Fruit fly (Drosophila melanogaster): ENCODE results near the gene daed.

The daed gene

dm6 chr2L:2198119-2198494, 18.0 kb downstream of the daed start:
- TF ChIP-seq scrt (GFP tag; optimal IDR thresholded peaks at IDR 0.05) (peak; percentile 52), onecut (GFP tag; IDR thresholded peaks at IDR 0.05) (peak; percentile 81), sug (tag; optimal IDR thresholded peaks at IDR 0.05) (peak; percentile 83), pho (GFP tag; optimal IDR thresholded peaks at IDR 0.05) (no peak), CG13894 (tag; optimal IDR thresholded peaks at IDR 0.05) (peak; percentile 86), CG1647 (GFP tag; optimal IDR thresholded peaks at IDR 0.05) (no peak)

dm6 chr2L:2197475-2198118, 18.5 kb downstream of the daed start, which contains the start of gene COX7AL2:
Gene COX7AL2, minus strand, starts transcription at chr2L:2197912.
- TF ChIP-seq chn (GFP tag; optimal IDR thresholded peaks at IDR 0.05) (no peak), CG1529 (GFP tag; optimal IDR thresholded peaks at IDR 0.05) (no peak), Side (GFP tag; optimal IDR thresholded peaks at IDR 0.05) (no peak), usp (GFP tag; optimal IDR thresholded peaks at IDR 0.05) (no peak), CG17186 (GFP tag; optimal IDR thresholded peaks at IDR 0.05) (no peak), MTF-1 (GFP tag; optimal IDR thresholded peaks at IDR 0.05; ENCODE audit: borderline replicate concordance) (no peak), CG13123 (GFP tag; optimal IDR thresholded peaks at IDR 0.05) (no peak), HHEX (GFP tag; optimal IDR thresholded peaks at IDR 0.05) (no peak), Meics (GFP tag; optimal IDR thresholded peaks at IDR 0.05) (peak; percentile 5), zf30C (GFP tag; optimal IDR thresholded peaks at IDR 0.05) (no peak), Deaf1 (tag; optimal IDR thresholded peaks at IDR 0.05) (peak; percentile 18), CG4424 (GFP tag; optimal IDR thresholded peaks at IDR 0.05) (peak; percentile 37), Nf-YB (GFP tag; optimal IDR thresholded peaks at IDR 0.05) (peak; percentile 14), Ets97D (GFP tag; optimal IDR thresholded peaks at IDR 0.05) (no peak), vvl (GFP tag; IDR thresholded peaks at IDR 0.05) (no peak), cg (GFP tag; optimal IDR thresholded peaks at IDR 0.05) (peak; percentile 55), CG7357 (GFP tag; IDR thresholded peaks at IDR 0.05) (0 out of 3 replicates have a peak, but pooled peaks have one; percentile 11), hb (GFP tag; IDR thresholded peaks at IDR 0.05; ENCODE audit: partially characterized antibody) (no peak), Jarid2 (GFP tag; optimal IDR thresholded peaks at IDR 0.05) (no peak), CG11504 (tag; optimal IDR thresholded peaks at IDR 0.05) (peak; percentile 26), tap (tag; optimal IDR thresholded peaks at IDR 0.05) (no peak), CG10274 (GFP tag; optimal IDR thresholded peaks at IDR 0.05) (peak; percentile 38), Spps (tag; optimal IDR thresholded peaks at IDR 0.05) (no peak), CG3995 (GFP tag; optimal IDR thresholded peaks at IDR 0.05) (peak; percentile 86), bcd (GFP tag; optimal IDR thresholded peaks at IDR 0.05) (peak; percentile 36), CG1832 (GFP tag; optimal IDR thresholded peaks at IDR 0.05) (peak; percentile 64), CG3065 (GFP tag; optimal IDR thresholded peaks at IDR 0.05) (no peak), Chrac-16 (GFP tag; optimal IDR thresholded peaks at IDR 0.05) (peak; percentile 15), ERR (GFP tag; optimal IDR thresholded peaks at IDR 0.05) (peak; percentile 51), CG8281 (tag; optimal IDR thresholded peaks at IDR 0.05) (no peak), CG1602 (GFP tag; optimal IDR thresholded peaks at IDR 0.05) (no peak), CG11456 (GFP tag; IDR thresholded peaks at IDR 0.05) (no peak), corto (GFP tag; optimal IDR thresholded peaks at IDR 0.05) (peak; percentile 12), CG10209 (GFP tag; optimal IDR thresholded peaks at IDR 0.05) (peak; percentile 22), CG11398 (GFP tag; optimal IDR thresholded peaks at IDR 0.05) (no peak), eyg (GFP tag; optimal IDR thresholded peaks at IDR 0.05) (no peak), Ssrp (tag; optimal IDR thresholded peaks at IDR 0.05) (no peak), Six4 (GFP tag; optimal IDR thresholded peaks at IDR 0.05) (no peak), fu2 (GFP tag; optimal IDR thresholded peaks at IDR 0.05) (no peak), CG15514 (GFP tag; optimal IDR thresholded peaks at IDR 0.05) (peak; percentile 19), dmrt11E (tag; optimal IDR thresholded peaks at IDR 0.05) (no peak), bigmax (GFP tag; optimal IDR thresholded peaks at IDR 0.05) (no peak)
